Worm (Caenorhabditis elegans) whole organism, L3 larva: Measurements from ENCODE around the gene C44B12.6.

Source experiments
- nhr-23 ChIP-seq: fragments of 150-350 bp; optimal IDR thresholded peaks from 2 replicates; lab custom pipeline; 2014; ENCODE audit warnings: missing biosample characterization, missing genetic modification reagents, missing genetic modification characterization
- nhr-28 ChIP-seq: fragments of 150-350 bp; optimal IDR thresholded peaks from 2 replicates; lab custom pipeline; 2014; ENCODE audit warnings: missing biosample characterization, missing genetic modification characterization

DNA sequence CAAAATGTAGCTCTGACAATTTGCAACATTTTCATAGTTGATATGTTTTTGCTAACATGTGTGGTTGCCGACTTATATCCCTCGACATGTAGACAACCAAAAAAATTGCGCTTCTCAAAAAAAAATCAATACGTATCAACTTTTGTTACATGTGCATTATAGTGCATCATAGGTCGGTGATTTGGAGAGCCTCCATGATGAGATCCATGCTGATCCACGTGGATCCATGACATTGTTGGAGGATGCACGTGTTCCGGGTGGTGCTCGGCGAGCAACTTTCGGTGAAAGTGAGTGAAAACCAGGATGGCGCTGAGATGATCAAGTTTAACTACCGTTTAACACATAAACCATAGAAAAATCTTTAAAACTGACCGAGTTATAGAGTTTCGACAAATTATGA, 25.6 kb downstream of the C44B12.6 start:
- no peak for TF ChIP-seq nhr-28
- no peak for TF ChIP-seq nhr-23 (tag; lab: Kevin White, UChicago)
